Fruit fly (Drosophila melanogaster) S2 (cell line): ENCODE results near the gene AP-2alpha.
A peak's percentile ranks its signal among the peaks of the same experiment; 100 is the strongest.

Experiments used
- CG8478 ChIP-seq: fragments of >200 bp; optimal IDR thresholded peaks from 2 replicates; lab custom pipeline; 2018
- CTCF ChIP-seq, 2 experiments: fragments of >200 bp; optimal IDR thresholded peaks; 2 replicates each; lab custom pipeline; 2018

DNA sequence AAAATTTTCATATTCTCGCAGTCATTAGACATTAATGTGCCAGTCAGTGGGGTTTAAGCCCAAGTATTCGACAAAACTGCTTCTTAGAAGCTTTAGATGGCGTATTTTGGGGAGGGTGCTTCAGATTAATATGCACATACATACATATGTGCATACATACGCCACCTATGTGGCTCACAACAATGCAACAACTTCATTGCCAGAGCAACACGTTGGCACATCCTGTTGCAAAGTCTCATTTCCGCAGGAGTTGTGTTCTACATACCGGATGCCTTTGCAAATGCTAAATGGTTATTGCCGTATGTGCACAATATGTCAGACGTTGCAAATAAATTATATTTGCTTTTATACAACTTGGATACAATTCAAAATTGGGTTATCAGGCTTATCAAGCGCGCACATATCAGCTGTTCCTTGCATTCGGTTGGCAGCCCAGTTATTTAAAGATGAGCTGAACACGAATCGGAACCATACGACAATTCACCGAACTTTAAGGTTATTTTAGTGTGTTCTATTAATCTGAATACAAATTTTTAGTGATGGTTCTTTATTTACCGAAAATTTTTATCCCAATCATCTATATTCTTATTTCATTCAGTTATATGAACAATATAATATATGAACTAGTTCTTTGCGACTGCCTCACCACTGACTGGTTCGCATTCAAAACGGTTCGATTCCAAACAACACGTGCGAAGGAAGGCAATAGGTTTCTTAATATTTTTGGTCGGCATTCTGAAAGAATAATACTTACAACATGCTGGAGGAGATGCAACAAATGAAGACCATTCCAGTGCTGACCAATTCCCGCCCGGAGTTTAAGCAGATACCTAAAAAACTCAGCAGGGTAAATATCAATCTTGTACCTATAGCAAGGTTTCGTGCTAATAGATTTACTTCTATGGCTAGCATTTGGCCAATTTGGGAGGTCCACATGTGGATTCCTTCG lies 10.7 kb downstream of the AP-2alpha start, which contains the start of gene Polr1B:
- TF ChIP-seq CG8478: no peak
- peak; percentile 77 to 85 for TF ChIP-seq CTCF (optimal IDR thresholded peaks at IDR 0.05; lab: Kevin White, UChicago)
